Fruit fly (Drosophila melanogaster): Measurements from ENCODE around the gene CG1571.

The CG1571 gene

dm6 chrX:8125224-8125649 is 49.6 kb downstream of the CG1571 start (continued):
- TF ChIP-seq Mrtf (GFP tag; IDR thresholded peaks at IDR 0.05) (no peak), cato (GFP tag; optimal IDR thresholded peaks at IDR 0.05; ENCODE audit: borderline replicate concordance) (peak; percentile 9), so (GFP tag; IDR thresholded peaks at IDR 0.05) (no peak), HHEX (GFP tag; optimal IDR thresholded peaks at IDR 0.05) (peak; percentile 26), ase (GFP tag; IDR thresholded peaks at IDR 0.05) (no peak), CG6689 (GFP tag; IDR thresholded peaks at IDR 0.05) (peak; percentile 60), CHES-1-like (GFP tag; optimal IDR thresholded peaks at IDR 0.05) (no peak), pfk (GFP tag; optimal IDR thresholded peaks at IDR 0.05) (no peak), disco-r (GFP tag; optimal IDR thresholded peaks at IDR 0.05) (no peak), Xbp1 (GFP tag; optimal IDR thresholded peaks at IDR 0.05) (peak; percentile 53), CG30020 (tag; optimal IDR thresholded peaks at IDR 0.05) (peak; percentile 18), Sry-β (GFP tag; optimal IDR thresholded peaks at IDR 0.05) (no peak), Gug (GFP tag; IDR thresholded peaks at IDR 0.05) (peak; percentile 34; the same call in 1 of the 4 replicates), CG5180 (GFP tag; optimal IDR thresholded peaks at IDR 0.05) (peak; percentile 11), zfh2 (GFP tag; optimal IDR thresholded peaks at IDR 0.05) (no peak), CoRest (tag; optimal IDR thresholded peaks at IDR 0.05) (peak; percentile 61), ems (GFP tag; optimal IDR thresholded peaks at IDR 0.05) (no peak), Rx (GFP tag; IDR thresholded peaks at IDR 0.05) (no peak), nerfin-1 (tag; optimal IDR thresholded peaks at IDR 0.05) (peak; percentile 43), E2f1 (GFP tag; IDR thresholded peaks at IDR 0.05) (0 out of 2 replicates have a peak, but pooled peaks have one; percentile 42), CG13123 (GFP tag; optimal IDR thresholded peaks at IDR 0.05) (no peak), CG15601 (tag; optimal IDR thresholded peaks at IDR 0.05) (peak; percentile 38), Bteb2 (GFP tag; optimal IDR thresholded peaks at IDR 0.05) (no peak), CG13296 (GFP tag; optimal IDR thresholded peaks at IDR 0.05) (peak; percentile 28), Fer1 (GFP tag; optimal IDR thresholded peaks at IDR 0.05) (peak; percentile 37), NFAT (GFP tag; IDR thresholded peaks at IDR 0.05) (0 out of 2 replicates have a peak, but pooled peaks have one; percentile 31), oc (tag; optimal IDR thresholded peaks at IDR 0.05) (peak; percentile 45), CG8388 (GFP tag; optimal IDR thresholded peaks at IDR 0.05) (peak; percentile 62), CG10321 (GFP tag; IDR thresholded peaks at IDR 0.05) (no peak), CG12391 (tag; optimal IDR thresholded peaks at IDR 0.05) (peak; percentile 49), CG15696 (tag; optimal IDR thresholded peaks at IDR 0.05) (peak; percentile 29), en (GFP tag; optimal IDR thresholded peaks at IDR 0.05) (no peak), Hmr (GFP tag; optimal IDR thresholded peaks at IDR 0.05) (peak; percentile 3), D19A (tag; optimal IDR thresholded peaks at IDR 0.05) (peak; percentile 60), Trl (optimal IDR thresholded peaks at IDR 0.05) (no peak), Trl (GFP tag; optimal IDR thresholded peaks at IDR 0.05) (no peak), ken (GFP tag; IDR thresholded peaks at IDR 0.05) (no peak), Doc2 (GFP tag; IDR thresholded peaks at IDR 0.05) (no peak), PHDP (tag; optimal IDR thresholded peaks at IDR 0.05) (peak; percentile 40), CG7357 (GFP tag; IDR thresholded peaks at IDR 0.05) (0 out of 3 replicates have a peak, but pooled peaks have one; percentile 29), lov (optimal IDR thresholded peaks at IDR 0.05) (no peak), lov (GFP tag; IDR thresholded peaks at IDR 0.05) (no peak), repo (GFP tag; optimal IDR thresholded peaks at IDR 0.05) (no peak), CG32767 (GFP tag; IDR thresholded peaks at IDR 0.05) (peak; percentile 43; the same call in 1 of the 2 replicates), CG10654 (GFP tag; optimal IDR thresholded peaks at IDR 0.05) (peak; percentile 33), toy (GFP tag; IDR thresholded peaks at IDR 0.05) (no peak), CG11723 (GFP tag; optimal IDR thresholded peaks at IDR 0.05) (peak; percentile 13), Ets65A (GFP tag) (peak; percentile 65), CG10267 (tag; optimal IDR thresholded peaks at IDR 0.05) (peak; percentile 46), CG7556 (GFP tag; optimal IDR thresholded peaks at IDR 0.05) (peak; percentile 70), CG17328 (GFP tag; IDR thresholded peaks at IDR 0.05) (no peak), CG9609 (GFP tag; optimal IDR thresholded peaks at IDR 0.05) (no peak)
